Worm (Caenorhabditis elegans) whole organism, young adult: Measurements from ENCODE around the gene pho-11.

ENCODE experiments used
- C06A6.2 ChIP-seq: fragments of 200-800 bp; sonication (Bioruptor generic); conservative IDR thresholded peaks from 2 replicates; pipeline ENCODE4 v1.3.6; 2022; ENCODE audit warnings: missing genetic modification characterization, missing compliant biosample characterization
- C17E4.6 ChIP-seq: fragments of 200-800 bp; sonication (Bioruptor generic); IDR thresholded peaks from 2 replicates; pipeline ENCODE4 v1.3.6; 2022; ENCODE audit warnings: missing genetic modification reagents, missing genetic modification characterization, missing compliant biosample characterization
- F37B4.10 ChIP-seq: fragments of 200-800 bp; sonication (Bioruptor generic); IDR thresholded peaks from 2 replicates; pipeline ENCODE4 v1.3.6; 2022; ENCODE audit warnings: missing genetic modification characterization, missing compliant biosample characterization
- F52B5.7 ChIP-seq: sonication (generic microtip); optimal IDR thresholded peaks from 2 replicates; lab custom pipeline; 2016; ENCODE audit warnings: mild to moderate bottlenecking, missing genetic modification characterization, missing compliant biosample characterization
- F55B11.4 ChIP-seq: sonication (generic microtip); optimal IDR thresholded peaks from 2 replicates; lab custom pipeline; 2016; ENCODE audit warnings: missing compliant biosample characterization, missing genetic modification characterization, borderline replicate concordance; ENCODE audit not compliant: insufficient read depth
- F57A8.1 ChIP-seq: fragments of 200-800 bp; sonication (Bioruptor generic); optimal IDR thresholded peaks from 2 replicates; lab custom pipeline; 2018; ENCODE audit warnings: mild to moderate bottlenecking, missing genetic modification characterization, moderate library complexity, missing compliant biosample characterization
- K11D2.4 ChIP-seq: fragments of 200-800 bp; sonication (Bioruptor generic); IDR thresholded peaks from 2 replicates; pipeline ENCODE4 v1.3.6; 2022; ENCODE audit warnings: missing genetic modification reagents, missing genetic modification characterization, missing compliant biosample characterization
- Y53G8AR.9 ChIP-seq: fragments of 200-800 bp; sonication (Bioruptor generic); conservative IDR thresholded peaks from 2 replicates; pipeline ENCODE4 v1.3.6; 2022; ENCODE audit warnings: missing genetic modification reagents, missing genetic modification characterization, missing compliant biosample characterization
- ZK185.1 ChIP-seq: sonication (generic microtip); optimal IDR thresholded peaks from 2 replicates; lab custom pipeline; 2016; ENCODE audit warnings: mild to moderate bottlenecking, missing genetic modification characterization, missing compliant biosample characterization; ENCODE audit not compliant: poor library complexity, severe bottlenecking
- ama-1 ChIP-seq, 3 experiments: fragments of 150-350 bp in 1 of 3; sonication (generic microtip) in 2 of 3; optimal IDR thresholded peaks; 2 replicates each; lab custom pipeline; 2014 to 2018; ENCODE audit warnings: missing biosample characterization in 2 of 3, missing genetic modification characterization in 2 of 3, missing genetic modification reagents in 2 of 3
- aptf-2 ChIP-seq: fragments of 200-800 bp; sonication (Bioruptor generic); conservative IDR thresholded peaks from 2 replicates; pipeline ENCODE4 v1.3.6; 2022; ENCODE audit warnings: missing genetic modification reagents, missing genetic modification characterization, missing compliant biosample characterization
- aptf-3 ChIP-seq: fragments of 200-800 bp; sonication (Bioruptor generic); IDR thresholded peaks from 2 replicates; pipeline ENCODE4 v1.3.6; 2022; ENCODE audit warnings: missing genetic modification characterization, missing compliant biosample characterization
- bed-2 ChIP-seq: fragments of 200-800 bp; sonication (Bioruptor generic); IDR thresholded peaks from 2 replicates; pipeline ENCODE4 v1.3.6; 2022; ENCODE audit warnings: missing genetic modification reagents, missing genetic modification characterization, missing compliant biosample characterization
- cebp-2 ChIP-seq: fragments of 200-800 bp; sonication (Bioruptor generic); IDR thresholded peaks from 2 replicates; pipeline ENCODE4 v1.3.6; 2022; ENCODE audit warnings: missing genetic modification characterization, missing compliant biosample characterization
- ceh-100 ChIP-seq: fragments of 200-800 bp; sonication (Bioruptor generic); IDR thresholded peaks from 2 replicates; pipeline ENCODE4 v1.3.6; 2022; ENCODE audit warnings: missing genetic modification reagents, missing genetic modification characterization, missing compliant biosample characterization
- ceh-27 ChIP-seq: fragments of 200-800 bp; sonication (Bioruptor generic); optimal IDR thresholded peaks from 2 replicates; lab custom pipeline; 2018; ENCODE audit warnings: mild to moderate bottlenecking, missing genetic modification characterization, moderate library complexity, missing compliant biosample characterization
- ceh-58 ChIP-seq: fragments of 200-800 bp; sonication (Bioruptor generic); IDR thresholded peaks from 2 replicates; pipeline ENCODE4 v1.3.6; 2022; ENCODE audit warnings: missing genetic modification characterization, missing compliant biosample characterization
- dpff-1 ChIP-seq: sonication (generic microtip); optimal IDR thresholded peaks from 2 replicates; lab custom pipeline; 2017; ENCODE audit warnings: mild to moderate bottlenecking, missing genetic modification characterization, missing compliant biosample characterization
- egl-44 ChIP-seq: fragments of 200-800 bp; sonication (Bioruptor generic); IDR thresholded peaks from 2 replicates; pipeline ENCODE4 v1.3.6; 2022; ENCODE audit warnings: missing genetic modification reagents, missing genetic modification characterization, missing compliant biosample characterization
- ekl-4 ChIP-seq: fragments of 200-800 bp; sonication (Bioruptor generic); IDR thresholded peaks from 2 replicates; pipeline ENCODE4 v1.3.6; 2022; ENCODE audit warnings: missing genetic modification reagents, missing genetic modification characterization, missing compliant biosample characterization
- gei-17 ChIP-seq: fragments of 200-800 bp; sonication (Bioruptor generic); optimal IDR thresholded peaks from 2 replicates; lab custom pipeline; 2018; ENCODE audit warnings: mild to moderate bottlenecking, missing genetic modification characterization, missing compliant biosample characterization
- hlh-12 ChIP-seq: sonication (generic microtip); optimal IDR thresholded peaks from 2 replicates; lab custom pipeline; 2016; ENCODE audit warnings: missing genetic modification characterization, missing compliant biosample characterization
- hmg-1.2 ChIP-seq: fragments of 200-800 bp; sonication (Bioruptor generic); IDR thresholded peaks from 2 replicates; pipeline ENCODE4 v1.3.6; 2022; ENCODE audit warnings: missing genetic modification reagents, missing genetic modification characterization, missing compliant biosample characterization
- hmg-20 ChIP-seq: fragments of 200-800 bp; sonication (Bioruptor generic); IDR thresholded peaks from 2 replicates; pipeline ENCODE4 v1.3.6; 2022; ENCODE audit warnings: missing genetic modification reagents, missing genetic modification characterization, missing compliant biosample characterization
- hsf-1 ChIP-seq: fragments of 200-800 bp; sonication (Bioruptor generic); IDR thresholded peaks from 2 replicates; pipeline ENCODE4 v1.3.6; 2022; ENCODE audit warnings: missing genetic modification reagents, missing genetic modification characterization, missing compliant biosample characterization
- let-526 ChIP-seq: fragments of 200-800 bp; sonication (Bioruptor generic); IDR thresholded peaks from 2 replicates; pipeline ENCODE4 v1.3.6; 2022; ENCODE audit warnings: missing genetic modification reagents, missing genetic modification characterization, missing compliant biosample characterization
- let-607 ChIP-seq, 2 experiments: fragments of 200-800 bp in 1 of 2; sonication (Bioruptor generic) in 1 of 2; sonication (generic microtip) in 1 of 2; optimal IDR thresholded peaks; 2 replicates each; lab custom pipeline; 2016 to 2018; ENCODE audit warnings: mild to moderate bottlenecking in 2 of 2, missing compliant biosample characterization in 2 of 2, missing genetic modification characterization in 2 of 2, moderate library complexity in 2 of 2, missing genotype in 1 of 2
- lin-26 ChIP-seq: fragments of 200-800 bp; sonication (Bioruptor generic); IDR thresholded peaks from 2 replicates; pipeline ENCODE4 v1.3.6; 2022; ENCODE audit warnings: missing genetic modification reagents, missing genetic modification characterization, missing compliant biosample characterization
- lin-40 ChIP-seq: sonication (generic microtip); optimal IDR thresholded peaks from 2 replicates; lab custom pipeline; 2016; ENCODE audit warnings: missing genetic modification characterization, mild to moderate bottlenecking, missing compliant biosample characterization, missing genotype, missing genetic modification reagents
- lin-54 ChIP-seq: fragments of 200-800 bp; sonication (Bioruptor generic); optimal IDR thresholded peaks from 2 replicates; lab custom pipeline; 2018; ENCODE audit warnings: mild to moderate bottlenecking, missing genetic modification characterization, missing compliant biosample characterization
- lir-1 ChIP-seq: fragments of 200-800 bp; sonication (Bioruptor generic); conservative IDR thresholded peaks from 2 replicates; pipeline ENCODE4 v1.3.6; 2022; ENCODE audit warnings: missing genetic modification reagents, missing genetic modification characterization, missing compliant biosample characterization
- madf-10 ChIP-seq: sonication (generic microtip); optimal IDR thresholded peaks from 2 replicates; lab custom pipeline; 2016; ENCODE audit warnings: mild to moderate bottlenecking, missing genetic modification characterization, missing compliant biosample characterization
- madf-6 ChIP-seq: fragments of 200-800 bp; sonication (Bioruptor generic); IDR thresholded peaks from 2 replicates; pipeline ENCODE4 v1.3.6; 2022; ENCODE audit warnings: missing genetic modification reagents, missing genetic modification characterization, missing compliant biosample characterization
- madf-8 ChIP-seq: fragments of 200-800 bp; sonication (Bioruptor generic); conservative IDR thresholded peaks from 2 replicates; pipeline ENCODE4 v1.3.6; 2022; ENCODE audit warnings: missing genetic modification reagents, missing genetic modification characterization, missing compliant biosample characterization
- mel-28 ChIP-seq: sonication (generic microtip); optimal IDR thresholded peaks from 2 replicates; lab custom pipeline; 2016; ENCODE audit warnings: borderline replicate concordance, mild to moderate bottlenecking, missing genetic modification characterization, missing compliant biosample characterization
- mes-4 ChIP-seq: sonication (generic microtip); optimal IDR thresholded peaks from 2 replicates; lab custom pipeline; 2016; ENCODE audit warnings: missing genotype, missing genetic modification characterization, missing compliant biosample characterization
- mxl-1 ChIP-seq: sonication (generic microtip); optimal IDR thresholded peaks from 2 replicates; lab custom pipeline; 2016; ENCODE audit warnings: missing genetic modification characterization, missing compliant biosample characterization
- nfyb-1 ChIP-seq: fragments of 200-800 bp; sonication (Bioruptor generic); IDR thresholded peaks from 2 replicates; pipeline ENCODE4 v1.3.6; 2022; ENCODE audit warnings: missing genetic modification reagents, missing genetic modification characterization, missing compliant biosample characterization
- nhr-120 ChIP-seq: fragments of 200-800 bp; sonication (Bioruptor generic); IDR thresholded peaks from 2 replicates; pipeline ENCODE4 v1.3.6; 2022; ENCODE audit warnings: missing genetic modification characterization, missing compliant biosample characterization
- pha-4 ChIP-seq: fragments of 150-350 bp; sonication (generic microtip); optimal IDR thresholded peaks from 2 replicates; lab custom pipeline; 2014; ENCODE audit warnings: missing biosample characterization, missing genetic modification reagents, missing genetic modification characterization
- rec-8 ChIP-seq, 2 experiments: sonication (generic microtip); optimal IDR thresholded peaks; 2 replicates each; lab custom pipeline; 2016; ENCODE audit warnings: mild to moderate bottlenecking in 2 of 2, missing genetic modification characterization in 2 of 2, missing genetic modification reagents in 2 of 2, missing genotype in 2 of 2, missing biosample characterization in 1 of 2, missing compliant biosample characterization in 1 of 2, moderate library complexity in 1 of 2
- repo-1 ChIP-seq: sonication (generic microtip); optimal IDR thresholded peaks from 2 replicates; lab custom pipeline; 2017; ENCODE audit warnings: mild to moderate bottlenecking, missing genetic modification characterization, missing compliant biosample characterization
- sea-2 ChIP-seq: fragments of 200-800 bp; sonication (Bioruptor generic); IDR thresholded peaks from 2 replicates; pipeline ENCODE4 v1.3.6; 2022; ENCODE audit warnings: missing genetic modification characterization, missing compliant biosample characterization
- unc-62 ChIP-seq: fragments of 150-350 bp; optimal IDR thresholded peaks from 2 replicates; lab custom pipeline; 2014; ENCODE audit warnings: missing biosample characterization, missing genetic modification reagents, missing genetic modification characterization
- ztf-22 ChIP-seq: fragments of 200-800 bp; sonication (Bioruptor generic); optimal IDR thresholded peaks from 2 replicates; lab custom pipeline; 2018; ENCODE audit warnings: mild to moderate bottlenecking, missing genetic modification characterization, moderate library complexity, missing compliant biosample characterization
- ztf-25 ChIP-seq: fragments of 200-800 bp; sonication (Bioruptor generic); IDR thresholded peaks from 2 replicates; pipeline ENCODE4 v1.3.6; 2022; ENCODE audit warnings: missing genetic modification reagents, missing genetic modification characterization, missing compliant biosample characterization
- ztf-26 ChIP-seq: sonication (generic microtip); optimal IDR thresholded peaks from 2 replicates; lab custom pipeline; 2017; ENCODE audit warnings: missing genetic modification characterization, missing compliant biosample characterization
- ztf-3 ChIP-seq: fragments of 200-800 bp; sonication (Bioruptor generic); optimal IDR thresholded peaks from 2 replicates; lab custom pipeline; 2018; ENCODE audit warnings: mild to moderate bottlenecking, missing genetic modification characterization, missing compliant biosample characterization

Gene pho-11

ce11 chrII:9937611-9938010 lies 6.0 kb downstream of the pho-11 start (continued):
- TF ChIP-seq lin-54 (GFP tag; lab: Kevin White, UChicago) = peak; percentile 40
- TF ChIP-seq F57A8.1 (GFP tag; lab: Kevin White, UChicago) = no peak
- no peak for TF ChIP-seq mel-28 (tag; lab: Kevin White, UChicago)
- no peak for TF ChIP-seq mxl-1 (tag; lab: Kevin White, UChicago)
- TF ChIP-seq C06A6.2 (GFP tag; lab: Robert Waterston, UW) = peak; percentile 65; the same call in 1 of the 2 replicates
- no peak for TF ChIP-seq hsf-1 (GFP tag; lab: Robert Waterston, UW)
- 0 out of 2 replicates have a peak, but pooled peaks have one; percentile 12 for TF ChIP-seq nfyb-1 (GFP tag; lab: Robert Waterston, UW)
- no peak for TF ChIP-seq ztf-22 (GFP tag; lab: Kevin White, UChicago)
- TF ChIP-seq unc-62 (GFP tag; lab: Kevin White, UChicago) = no peak
- no peak for TF ChIP-seq egl-44 (GFP tag; lab: Robert Waterston, UW)
- peak; percentile 34 for TF ChIP-seq ZK185.1 (tag; lab: Kevin White, UChicago)
- no peak for TF ChIP-seq madf-8 (GFP tag; lab: Robert Waterston, UW)
- TF ChIP-seq hlh-12 (tag; lab: Kevin White, UChicago) = no peak
- no peak for TF ChIP-seq sea-2 (GFP tag; lab: Robert Waterston, UW)
- no peak for TF ChIP-seq aptf-2 (GFP tag; lab: Robert Waterston, UW)
- TF ChIP-seq bed-2 (GFP tag; lab: Robert Waterston, UW) = no peak
- TF ChIP-seq F55B11.4 (tag; lab: Kevin White, UChicago) = no peak
- TF ChIP-seq ceh-58 (GFP tag; lab: Robert Waterston, UW) = no peak
- TF ChIP-seq lin-40 = peak; percentile 73
- TF ChIP-seq lin-26 (GFP tag; lab: Robert Waterston, UW) = peak; percentile 14; the same call in 1 of the 2 replicates
- TF ChIP-seq ceh-100 (GFP tag; lab: Robert Waterston, UW) = no peak
- TF ChIP-seq ztf-3 (GFP tag; lab: Kevin White, UChicago) = no peak
- TF ChIP-seq cebp-2 (GFP tag; lab: Robert Waterston, UW) = no peak
- peak; percentile 40 for TF ChIP-seq pha-4
- TF ChIP-seq Y53G8AR.9 (GFP tag; lab: Robert Waterston, UW) = 0 out of 2 replicates have a peak, but pooled peaks have one; percentile 26
- no peak for TF ChIP-seq hmg-20 (GFP tag; lab: Robert Waterston, UW)
- 0 out of 2 replicates have a peak, but pooled peaks have one; percentile 9 for TF ChIP-seq C17E4.6 (GFP tag; lab: Robert Waterston, UW)
- 0 out of 2 replicates have a peak, but pooled peaks have one; percentile 9 for TF ChIP-seq lir-1 (GFP tag; lab: Robert Waterston, UW)
- TF ChIP-seq dpff-1 (tag; lab: Kevin White, UChicago) = no peak
- no peak for TF ChIP-seq aptf-3 (GFP tag; lab: Robert Waterston, UW)
- TF ChIP-seq hmg-1.2 (GFP tag; lab: Robert Waterston, UW) = peak; percentile 50; the same call in 1 of the 2 replicates
- TF ChIP-seq let-526 (GFP tag; lab: Robert Waterston, UW) = 0 out of 2 replicates have a peak, but pooled peaks have one; percentile 59
- no peak for TF ChIP-seq rec-8 (tag; optimal IDR thresholded peaks at IDR 0.05; lab: Kevin White, UChicago)
- no peak for TF ChIP-seq ztf-25 (GFP tag; lab: Robert Waterston, UW)
- TF ChIP-seq let-607 (tag; optimal IDR thresholded peaks at IDR 0.05; lab: Kevin White, UChicago) = peak; percentile 13 to 26
- TF ChIP-seq F52B5.7 (tag; lab: Kevin White, UChicago) = no peak
- TF ChIP-seq ekl-4 (GFP tag; lab: Robert Waterston, UW) = 0 out of 2 replicates have a peak, but pooled peaks have one; percentile 19
- TF ChIP-seq F37B4.10 (GFP tag; lab: Robert Waterston, UW) = no peak
- peak; percentile 34 for TF ChIP-seq madf-10 (tag; lab: Kevin White, UChicago)
- 0 out of 2 replicates have a peak, but pooled peaks have one; percentile 7 for TF ChIP-seq madf-6 (GFP tag; lab: Robert Waterston, UW)
- no peak for TF ChIP-seq gei-17 (GFP tag; lab: Kevin White, UChicago)
- TF ChIP-seq ama-1 (optimal IDR thresholded peaks at IDR 0.05; lab: Kevin White, UChicago) = peak; percentile 90
- no peak for TF ChIP-seq ama-1 (GFP tag; optimal IDR thresholded peaks at IDR 0.05; lab: Kevin White, UChicago)
- TF ChIP-seq ceh-27 (GFP tag; lab: Kevin White, UChicago) = peak; percentile 3
- peak; percentile 69 for TF ChIP-seq ztf-26
- no peak for TF ChIP-seq repo-1 (tag; lab: Kevin White, UChicago)
- no peak for TF ChIP-seq mes-4 (tag; lab: Kevin White, UChicago)
- TF ChIP-seq nhr-120 (GFP tag; lab: Robert Waterston, UW) = no peak
- no peak for TF ChIP-seq K11D2.4 (GFP tag; lab: Robert Waterston, UW)
